Worm (Caenorhabditis elegans): ENCODE measurements around the gene F26G1.11.

F26G1.11 gene

DNA sequence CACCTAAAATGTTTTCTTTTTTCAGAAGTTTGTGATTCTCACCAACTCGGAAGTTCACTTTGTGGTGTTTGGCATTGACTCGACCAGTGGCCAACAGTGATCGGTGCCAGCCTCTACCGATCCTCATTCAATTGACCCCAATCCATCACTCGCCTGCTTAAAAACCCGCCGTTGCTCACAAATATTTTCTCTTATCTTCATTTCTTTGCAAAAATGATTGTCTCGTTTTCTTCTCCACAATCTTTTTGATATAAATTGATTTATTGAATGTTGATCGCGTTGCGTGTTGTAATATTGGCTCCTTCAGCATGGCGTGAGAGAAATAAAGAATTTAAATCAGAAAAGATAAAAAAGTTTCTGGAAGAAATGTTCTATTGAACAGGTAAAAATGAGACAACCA lies 40.4 kb upstream of the F26G1.11 start:
- no peak for TF ChIP-seq F22D6.2 (tag; optimal IDR thresholded peaks at IDR 0.05)
- TF ChIP-seq B0019.2 (GFP tag; conservative IDR thresholded peaks at IDR 0.05): no peak
- no peak for TF ChIP-seq ama-1 (optimal IDR thresholded peaks at IDR 0.05)
- no peak for TF ChIP-seq ama-1 (GFP tag; optimal IDR thresholded peaks at IDR 0.05)
- TF ChIP-seq D2030.7 (GFP tag; IDR thresholded peaks at IDR 0.05): no peak
- TF ChIP-seq ceh-58 (GFP tag; IDR thresholded peaks at IDR 0.05): no peak
- no peak for TF ChIP-seq sdz-38 (tag; optimal IDR thresholded peaks at IDR 0.05)
- TF ChIP-seq lag-1 (GFP tag; IDR thresholded peaks at IDR 0.05): no peak
- no peak for TF ChIP-seq ztf-18 (tag; optimal IDR thresholded peaks at IDR 0.05)

DNA sequence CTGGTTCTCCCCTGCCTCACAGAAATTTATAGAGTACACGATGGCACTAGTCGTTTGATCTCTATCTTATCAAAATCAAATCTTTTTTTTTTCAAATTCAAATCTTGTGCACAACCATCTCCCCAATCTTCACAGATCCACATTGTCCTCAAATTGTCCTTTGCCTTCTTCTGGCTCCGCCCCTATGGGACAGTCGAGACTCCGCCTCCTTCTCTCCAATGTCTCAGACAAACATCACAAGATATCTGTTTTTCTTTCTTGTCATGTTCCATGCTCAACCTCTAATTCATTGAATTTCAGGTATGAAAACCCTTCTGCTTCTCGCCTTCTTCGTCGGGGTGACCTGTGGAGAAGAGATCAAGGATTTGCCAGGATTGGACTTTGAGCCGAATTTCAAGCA lies 39.6 kb upstream of the F26G1.11 start, which contains the start of gene ctsa-1.1:
TSS of gene ctsa-1.1 (plus strand) at position 301 of the 400 bp plus-strand sequence.
- TF ChIP-seq hsf-1 (GFP tag; IDR thresholded peaks at IDR 0.05) (0 out of 2 replicates have a peak, but pooled peaks have one; percentile 33), dpl-1 (GFP tag; optimal IDR thresholded peaks at IDR 0.05) (no peak)

DNA sequence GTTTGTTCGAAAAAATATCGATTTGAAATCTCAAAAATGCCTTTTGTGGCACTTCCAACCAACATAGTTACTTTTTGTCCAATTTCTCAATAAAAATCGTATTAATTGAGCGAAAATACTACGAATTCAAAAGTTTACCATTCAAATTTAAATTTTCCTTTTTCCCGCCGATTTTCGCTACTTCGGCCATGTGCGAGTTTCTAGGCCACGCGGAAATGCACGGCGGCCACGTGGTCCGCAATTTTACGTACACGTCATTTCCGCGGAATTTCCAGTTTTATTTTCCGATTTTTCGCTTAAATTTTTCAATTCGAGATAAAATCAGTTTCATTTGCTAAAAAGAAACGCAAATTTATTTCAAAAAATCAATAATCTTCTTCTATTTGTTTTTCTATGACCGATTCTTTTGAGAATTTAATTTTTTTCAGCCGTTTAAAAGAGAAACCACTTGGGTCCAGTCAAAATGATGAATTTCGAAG lies 36.9 kb upstream of the F26G1.11 start, which contains the start of gene eas-1:
TSS of gene eas-1 (plus strand) at position 429 of the 479 bp plus-strand sequence.
- no peak for TF ChIP-seq F37B4.10 (GFP tag; IDR thresholded peaks at IDR 0.05)
- TF ChIP-seq xnd-1 (tag; optimal IDR thresholded peaks at IDR 0.05): peak; percentile 21
- TF ChIP-seq somi-1 (GFP tag; optimal IDR thresholded peaks at IDR 0.05): peak; percentile 12
- TF ChIP-seq let-526 (GFP tag; IDR thresholded peaks at IDR 0.05): peak; percentile 73; the same call in 1 of the 2 replicates
- TF ChIP-seq ztf-22 (GFP tag; optimal IDR thresholded peaks at IDR 0.05): no peak
- peak; percentile 69 for TF ChIP-seq madf-6 (GFP tag; IDR thresholded peaks at IDR 0.05)
- TF ChIP-seq lin-40 (tag; optimal IDR thresholded peaks at IDR 0.05): peak; percentile 65
- TF ChIP-seq F22D6.2 (tag; optimal IDR thresholded peaks at IDR 0.05): peak; percentile 8
- no peak for TF ChIP-seq die-1 (tag; optimal IDR thresholded peaks at IDR 0.05)
- TF ChIP-seq akir-1 (GFP tag; optimal IDR thresholded peaks at IDR 0.05): peak; percentile 58
- TF ChIP-seq him-1 (tag; optimal IDR thresholded peaks at IDR 0.05): peak; percentile 61
- peak; percentile 44 for TF ChIP-seq tbp1 (GFP tag; optimal IDR thresholded peaks at IDR 0.05)
- TF ChIP-seq madf-8 (GFP tag; conservative IDR thresholded peaks at IDR 0.05): peak; percentile 45
- peak; percentile 79 for TF ChIP-seq dox-1 (GFP tag; IDR thresholded peaks at IDR 0.05)
- TF ChIP-seq nhr-80 (tag; optimal IDR thresholded peaks at IDR 0.05): peak; percentile 27
- peak; percentile 94 for TF ChIP-seq lin-54 (GFP tag; optimal IDR thresholded peaks at IDR 0.05)
- TF ChIP-seq attf-5 (GFP tag; optimal IDR thresholded peaks at IDR 0.05): peak; percentile 76
- no peak for TF ChIP-seq hlh-12 (tag; optimal IDR thresholded peaks at IDR 0.05)
- TF ChIP-seq chd-7 (tag; optimal IDR thresholded peaks at IDR 0.05): peak; percentile 24
- peak; percentile 5 for TF ChIP-seq sptf-2 (GFP tag; optimal IDR thresholded peaks at IDR 0.05)
- TF ChIP-seq hmg-20 (GFP tag; IDR thresholded peaks at IDR 0.05): peak; percentile 78
- TF ChIP-seq efl-1 (GFP tag; optimal IDR thresholded peaks at IDR 0.05): peak; percentile 82
- TF ChIP-seq nfyb-1 (GFP tag; IDR thresholded peaks at IDR 0.05): no peak
- peak; percentile 50; the same call in 1 of the 2 replicates for TF ChIP-seq ceh-91 (GFP tag; IDR thresholded peaks at IDR 0.05)
- peak; percentile 63 for TF ChIP-seq lsl-1 (GFP tag; optimal IDR thresholded peaks at IDR 0.05)
- no peak for TF ChIP-seq lin-26 (GFP tag; IDR thresholded peaks at IDR 0.05)
- TF ChIP-seq attf-3 (GFP tag; conservative IDR thresholded peaks at IDR 0.05): peak; percentile 51; the same call in 1 of the 2 replicates
- peak; percentile 79 for TF ChIP-seq lir-1 (GFP tag; conservative IDR thresholded peaks at IDR 0.05)
- peak; percentile 33 for TF ChIP-seq athp-1 (tag; optimal IDR thresholded peaks at IDR 0.05)
- TF ChIP-seq ZK185.1 (tag; optimal IDR thresholded peaks at IDR 0.05; ENCODE audit: poor library complexity, severe bottlenecking): peak; percentile 84
- no peak for TF ChIP-seq C06A6.2 (GFP tag; conservative IDR thresholded peaks at IDR 0.05)
- TF ChIP-seq ztf-28 (GFP tag; IDR thresholded peaks at IDR 0.05): no peak
- peak; percentile 73 for TF ChIP-seq atf-7 (tag; optimal IDR thresholded peaks at IDR 0.05)
- TF ChIP-seq F33H1.4 (GFP tag; IDR thresholded peaks at IDR 0.05): peak; percentile 67
- peak; percentile 45; the same call in 1 of the 2 replicates for TF ChIP-seq Y67H2A.10 (GFP tag; conservative IDR thresholded peaks at IDR 0.05)
- peak; percentile 70 for TF ChIP-seq unc-130 (GFP tag; optimal IDR thresholded peaks at IDR 0.05)
- peak; percentile 64; the same call in 1 of the 2 replicates for TF ChIP-seq K11D2.4 (GFP tag; IDR thresholded peaks at IDR 0.05)

Measured in whole organism, young adult.